Fruit fly (Drosophila melanogaster): ENCODE results near the gene CG5953.

- no peak for TF ChIP-seq Scr (GFP tag; IDR thresholded peaks at IDR 0.05; ENCODE audit: partially characterized antibody)
- TF ChIP-seq chm (GFP tag; IDR thresholded peaks at IDR 0.05) = no peak
These were observed 40.7 kb downstream of the CG5953 start for dm6 chr2L:16491752-16492616.
